Worm (Caenorhabditis elegans) whole organism, mixed stage, embryonic: ENCODE measurements around the gene srd-74.

Source experiments
- ces-1 ChIP-seq: fragments of 150-350 bp; optimal IDR thresholded peaks from 2 replicates; lab custom pipeline; 2014; ENCODE audit warnings: missing biosample characterization, missing genetic modification reagents, missing genetic modification characterization
- elt-1 ChIP-seq: sonication (generic microtip); optimal IDR thresholded peaks from 2 replicates; lab custom pipeline; 2017; ENCODE audit warnings: missing genetic modification characterization, mild to moderate bottlenecking, missing compliant biosample characterization, antibody characterized with exemption, moderate library complexity, borderline replicate concordance; ENCODE audit not compliant: insufficient read depth
- nhr-237 ChIP-seq: fragments of 150-350 bp; optimal IDR thresholded peaks from 2 replicates; lab custom pipeline; 2014; ENCODE audit warnings: missing biosample characterization, missing genetic modification characterization

DNA sequence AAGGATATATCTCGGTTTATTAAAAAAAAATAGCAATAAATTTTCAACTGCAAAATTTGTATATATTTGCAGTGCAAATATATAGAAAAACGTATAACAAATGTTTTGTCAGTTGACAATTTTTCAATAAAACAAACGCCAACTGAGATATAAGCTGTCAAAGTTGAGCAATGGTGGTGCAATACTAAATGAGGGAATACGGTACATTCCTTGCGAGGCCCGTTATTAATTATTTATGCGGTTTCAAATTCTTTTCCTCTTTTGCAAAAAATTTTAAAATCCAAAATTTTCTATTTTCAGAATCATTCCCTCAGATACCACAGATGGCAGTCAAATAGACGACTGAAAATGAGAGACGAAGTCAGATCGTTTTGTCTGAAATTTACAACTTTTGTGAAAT, 13.5 kb downstream of the srd-74 start, which contains the start of gene twk-39:
- TF ChIP-seq ces-1 (GFP tag; lab: Kevin White, UChicago): no peak
- TF ChIP-seq nhr-237 (tag; lab: Kevin White, UChicago): no peak
- no peak for TF ChIP-seq elt-1
